Worm (Caenorhabditis elegans) whole organism, midembryonic: ENCODE results near the gene ztf-13.

Source experiments
- T22C8.4 ChIP-seq: fragments of 200-800 bp; sonication (Bioruptor generic); IDR thresholded peaks from 2 replicates; pipeline ENCODE4 v1.3.6; 2022; ENCODE audit warnings: missing genetic modification characterization, missing compliant biosample characterization
- cog-1 ChIP-seq: sonication (generic microtip); optimal IDR thresholded peaks from 2 replicates; lab custom pipeline; 2016; ENCODE audit warnings: missing genetic modification characterization, missing compliant biosample characterization
- flt-1 ChIP-seq: fragments of 200-800 bp; sonication (Bioruptor generic); IDR thresholded peaks from 2 replicates; pipeline ENCODE4 v1.3.6; 2022; ENCODE audit warnings: missing genetic modification characterization, missing compliant biosample characterization
- klf-2 ChIP-seq: fragments of 200-800 bp; sonication (Bioruptor generic); conservative IDR thresholded peaks from 2 replicates; pipeline ENCODE4 v1.3.6; 2022; ENCODE audit warnings: missing genetic modification reagents, missing genetic modification characterization, missing compliant biosample characterization
- med-1 ChIP-seq: sonication (generic microtip); optimal IDR thresholded peaks from 2 replicates; lab custom pipeline; 2017; ENCODE audit warnings: missing genetic modification characterization, mild to moderate bottlenecking, missing compliant biosample characterization, antibody characterized with exemption, missing genetic modification reagents; ENCODE audit not compliant: insufficient read depth
- ref-1 ChIP-seq: fragments of 200-800 bp; sonication (Bioruptor generic); conservative IDR thresholded peaks from 2 replicates; pipeline ENCODE4 v1.3.6; 2022; ENCODE audit warnings: missing genetic modification reagents, missing genetic modification characterization, missing compliant biosample characterization
- tab-1 ChIP-seq: fragments of 200-800 bp; sonication (Bioruptor generic); IDR thresholded peaks from 2 replicates; pipeline ENCODE4 v1.3.6; 2022; ENCODE audit warnings: missing genetic modification characterization, missing compliant biosample characterization
- ztf-23 ChIP-seq: fragments of 200-800 bp; sonication (Bioruptor generic); IDR thresholded peaks from 2 replicates; pipeline ENCODE4 v1.3.6; 2022; ENCODE audit warnings: missing genetic modification reagents, missing genetic modification characterization, missing compliant biosample characterization
- ztf-29 ChIP-seq: fragments of 200-800 bp; sonication (Bioruptor generic); IDR thresholded peaks from 2 replicates; pipeline ENCODE4 v1.3.6; 2022; ENCODE audit warnings: missing genetic modification reagents, missing genetic modification characterization, missing compliant biosample characterization

The ztf-13 gene

ce11 chrX:3089423-3089822 lies 12.6 kb downstream of the ztf-13 start, which contains the start of gene pccb-1:
pccb-1 (plus strand) TSS chrX:3089549.
- no peak for TF ChIP-seq cog-1 (tag; lab: Kevin White, UChicago)
- TF ChIP-seq med-1 (GFP tag; lab: Kevin White, UChicago): no peak
- TF ChIP-seq tab-1 (GFP tag; lab: Robert Waterston, UW): no peak
- no peak for TF ChIP-seq T22C8.4 (GFP tag; lab: Robert Waterston, UW)
- TF ChIP-seq flt-1 (GFP tag; lab: Robert Waterston, UW): no peak
- TF ChIP-seq ztf-23 (GFP tag; lab: Robert Waterston, UW): no peak

DNA sequence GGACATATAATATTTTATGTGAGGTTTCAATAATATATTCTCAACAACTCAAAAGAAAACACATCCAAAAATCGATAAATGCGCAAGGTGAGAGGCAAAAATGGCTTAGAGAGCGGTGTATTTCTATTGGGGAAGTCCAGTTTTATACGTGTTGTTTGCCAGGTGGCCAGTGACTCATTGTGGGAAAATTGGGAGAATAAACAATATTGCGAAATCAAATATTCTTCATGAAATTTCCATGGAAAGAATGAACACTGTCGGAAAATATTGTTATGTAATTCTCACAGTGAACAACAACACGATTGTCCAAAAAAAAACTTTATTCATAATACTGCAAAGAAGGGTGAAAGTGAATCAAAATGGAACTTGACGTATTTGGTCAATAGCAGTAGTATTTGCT lies 14.3 kb downstream of the ztf-13 start:
- TF ChIP-seq ztf-29 (GFP tag; lab: Robert Waterston, UW) (no peak), cog-1 (tag; lab: Kevin White, UChicago) (no peak), klf-2 (GFP tag; lab: Robert Waterston, UW) (no peak), med-1 (GFP tag; lab: Kevin White, UChicago) (no peak), ztf-23 (GFP tag; lab: Robert Waterston, UW) (no peak), tab-1 (GFP tag; lab: Robert Waterston, UW) (no peak), flt-1 (GFP tag; lab: Robert Waterston, UW) (no peak), ref-1 (GFP tag; lab: Robert Waterston, UW) (no peak), T22C8.4 (GFP tag; lab: Robert Waterston, UW) (no peak)

- TF ChIP-seq flt-1 (GFP tag; lab: Robert Waterston, UW) (no peak), T22C8.4 (GFP tag; lab: Robert Waterston, UW) (no peak), ref-1 (GFP tag; lab: Robert Waterston, UW) (no peak), cog-1 (tag; lab: Kevin White, UChicago) (no peak), ztf-23 (GFP tag; lab: Robert Waterston, UW) (no peak), med-1 (GFP tag; lab: Kevin White, UChicago) (no peak), ztf-29 (GFP tag; lab: Robert Waterston, UW) (no peak), tab-1 (GFP tag; lab: Robert Waterston, UW) (no peak), klf-2 (GFP tag; lab: Robert Waterston, UW) (no peak)
Measured at ce11 chrX:3087245-3087644, 14.7 kb downstream of the ztf-13 start, which contains the start of gene F52E4.5. F52E4.5 (minus strand) TSS chrX:3087345.

DNA sequence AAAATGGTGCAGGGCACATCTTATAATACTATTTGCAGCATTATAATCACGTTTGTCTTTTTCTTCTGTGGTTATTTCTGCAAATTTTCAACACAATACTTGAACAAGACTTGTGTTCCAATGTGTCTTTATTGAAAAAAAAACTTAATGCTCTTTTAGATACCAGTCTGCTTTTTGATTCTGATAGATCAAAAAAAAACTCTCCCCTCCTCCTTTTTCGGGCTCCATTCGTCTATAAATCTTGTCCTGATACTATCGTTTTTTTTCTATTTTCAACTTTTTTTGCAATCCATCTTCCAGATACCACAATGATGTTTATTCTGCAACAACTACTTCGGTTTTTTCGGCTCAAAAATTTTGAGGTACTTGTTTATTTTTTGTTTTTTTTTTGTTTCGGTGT lies 21.1 kb downstream of the ztf-13 start, which contains the start of gene twk-16:
Gene twk-16, plus strand, starts transcription at position 301 of the 400 bp plus-strand sequence.
- no peak for TF ChIP-seq cog-1 (tag; lab: Kevin White, UChicago)
- TF ChIP-seq med-1 (GFP tag; lab: Kevin White, UChicago): no peak
- no peak for TF ChIP-seq ztf-23 (GFP tag; lab: Robert Waterston, UW)
- TF ChIP-seq ref-1 (GFP tag; lab: Robert Waterston, UW): no peak
- TF ChIP-seq ztf-29 (GFP tag; lab: Robert Waterston, UW): no peak
- no peak for TF ChIP-seq T22C8.4 (GFP tag; lab: Robert Waterston, UW)
- TF ChIP-seq klf-2 (GFP tag; lab: Robert Waterston, UW): no peak
- TF ChIP-seq tab-1 (GFP tag; lab: Robert Waterston, UW): no peak
- no peak for TF ChIP-seq flt-1 (GFP tag; lab: Robert Waterston, UW)

- TF ChIP-seq klf-2 (GFP tag; lab: Robert Waterston, UW): no peak
- TF ChIP-seq T22C8.4 (GFP tag; lab: Robert Waterston, UW): no peak
- TF ChIP-seq med-1 (GFP tag; lab: Kevin White, UChicago): no peak
- TF ChIP-seq flt-1 (GFP tag; lab: Robert Waterston, UW): no peak
Measured at ce11 chrX:3070322-3070721, 31.7 kb downstream of the ztf-13 start, which contains the start of gene ceh-31. ceh-31 (minus strand) TSS chrX:3070422.

DNA sequence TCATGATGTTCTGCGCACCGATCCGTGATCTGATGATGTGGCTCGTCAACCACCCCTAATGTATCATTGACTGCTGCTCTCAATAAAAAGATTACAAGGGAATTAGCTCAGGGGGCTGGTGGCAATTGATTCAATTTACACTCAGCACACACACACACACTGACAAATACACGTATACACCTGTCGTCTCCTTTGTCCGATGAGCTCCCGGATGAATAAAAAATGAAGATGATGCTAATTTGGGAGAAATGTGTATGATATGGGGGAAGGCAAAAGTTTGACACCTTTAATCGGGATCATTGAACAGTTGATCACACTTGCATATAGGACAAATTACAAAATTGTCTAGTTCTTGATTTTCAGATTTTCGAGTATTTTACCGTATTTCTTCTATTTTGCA lies 34.9 kb downstream of the ztf-13 start:
- TF ChIP-seq med-1 (GFP tag; lab: Kevin White, UChicago) (no peak), T22C8.4 (GFP tag; lab: Robert Waterston, UW) (no peak), cog-1 (tag; lab: Kevin White, UChicago) (no peak), ztf-29 (GFP tag; lab: Robert Waterston, UW) (no peak), ref-1 (GFP tag; lab: Robert Waterston, UW) (no peak), flt-1 (GFP tag; lab: Robert Waterston, UW) (no peak), klf-2 (GFP tag; lab: Robert Waterston, UW) (no peak), tab-1 (GFP tag; lab: Robert Waterston, UW) (no peak), ztf-23 (GFP tag; lab: Robert Waterston, UW) (no peak)

DNA sequence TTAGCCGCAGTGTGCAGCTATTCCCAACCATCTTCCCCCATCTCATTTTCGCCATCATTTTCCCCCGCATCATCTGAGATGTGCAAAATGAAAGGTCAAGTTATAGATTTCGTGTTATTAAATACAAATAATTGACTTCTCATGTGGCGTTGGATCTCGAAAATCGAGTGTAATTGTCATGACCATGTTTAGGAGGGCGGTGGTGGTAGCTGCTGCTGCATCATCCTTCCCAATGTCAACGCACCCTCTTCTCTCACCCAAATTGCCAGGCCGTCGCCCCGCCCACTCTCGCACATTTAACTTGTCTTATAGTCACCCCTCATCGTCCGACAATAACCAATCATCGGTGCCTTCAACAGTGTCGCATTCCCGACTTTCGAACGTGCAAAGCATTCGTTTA lies 38.7 kb downstream of the ztf-13 start, which contains the start of gene ceh-30:
Gene ceh-30, plus strand, starts transcription at position 301 of the 400 bp plus-strand sequence.
- TF ChIP-seq ztf-23 (GFP tag; lab: Robert Waterston, UW) (no peak), cog-1 (tag; lab: Kevin White, UChicago) (no peak), tab-1 (GFP tag; lab: Robert Waterston, UW) (no peak), T22C8.4 (GFP tag; lab: Robert Waterston, UW) (no peak), med-1 (GFP tag; lab: Kevin White, UChicago) (no peak), flt-1 (GFP tag; lab: Robert Waterston, UW) (no peak), ztf-29 (GFP tag; lab: Robert Waterston, UW) (no peak), ref-1 (GFP tag; lab: Robert Waterston, UW) (no peak), klf-2 (GFP tag; lab: Robert Waterston, UW) (no peak)

DNA sequence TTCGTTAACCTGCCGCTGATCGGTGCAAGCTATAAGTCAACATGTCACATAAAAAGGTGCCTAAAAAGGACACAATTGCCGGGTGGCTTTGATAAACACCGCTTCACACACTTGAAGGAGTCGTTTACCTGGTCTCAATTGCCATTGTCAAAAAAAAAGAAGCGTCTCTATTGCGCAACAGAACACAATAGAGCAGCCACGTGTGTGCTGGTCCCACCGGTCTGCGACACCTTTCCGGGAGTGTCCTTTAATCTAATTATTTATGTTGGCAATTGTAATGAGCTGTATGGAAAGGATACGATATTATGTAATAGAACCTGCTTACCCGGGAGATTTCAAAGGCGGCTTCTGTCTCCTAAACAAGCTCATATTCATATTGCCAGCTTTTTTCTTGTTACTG lies 40.3 kb downstream of the ztf-13 start:
- TF ChIP-seq flt-1 (GFP tag; lab: Robert Waterston, UW) (no peak), ztf-29 (GFP tag; lab: Robert Waterston, UW) (no peak), klf-2 (GFP tag; lab: Robert Waterston, UW) (no peak), med-1 (GFP tag; lab: Kevin White, UChicago) (no peak), ztf-23 (GFP tag; lab: Robert Waterston, UW) (no peak), cog-1 (tag; lab: Kevin White, UChicago) (no peak), T22C8.4 (GFP tag; lab: Robert Waterston, UW) (no peak), ref-1 (GFP tag; lab: Robert Waterston, UW) (no peak), tab-1 (GFP tag; lab: Robert Waterston, UW) (no peak)

- no peak for TF ChIP-seq T22C8.4 (GFP tag; lab: Robert Waterston, UW)
- no peak for TF ChIP-seq ztf-29 (GFP tag; lab: Robert Waterston, UW)
- TF ChIP-seq ztf-23 (GFP tag; lab: Robert Waterston, UW): no peak
- no peak for TF ChIP-seq tab-1 (GFP tag; lab: Robert Waterston, UW)
- TF ChIP-seq cog-1 (tag; lab: Kevin White, UChicago): no peak
- TF ChIP-seq klf-2 (GFP tag; lab: Robert Waterston, UW): no peak
- no peak for TF ChIP-seq ref-1 (GFP tag; lab: Robert Waterston, UW)
- no peak for TF ChIP-seq med-1 (GFP tag; lab: Kevin White, UChicago)
- TF ChIP-seq flt-1 (GFP tag; lab: Robert Waterston, UW): no peak
Measured at ce11 chrX:3059299-3059698, 42.7 kb downstream of the ztf-13 start, which contains the start of gene rsef-1. rsef-1 (minus strand) TSS chrX:3059399.
